Worm (Caenorhabditis elegans): ENCODE results near the gene H12C20.7.

- no peak for TF ChIP-seq mdl-1 (tag; optimal IDR thresholded peaks at IDR 0.05)
- no peak for TF ChIP-seq ztf-11 (tag; optimal IDR thresholded peaks at IDR 0.05)
- TF ChIP-seq ama-1 (optimal IDR thresholded peaks at IDR 0.05), result no peak
- no peak for TF ChIP-seq nhr-12 (tag; optimal IDR thresholded peaks at IDR 0.05)
- TF ChIP-seq jun-1 (tag; optimal IDR thresholded peaks at IDR 0.05), result no peak
- TF ChIP-seq nhr-11 (tag; optimal IDR thresholded peaks at IDR 0.05), result no peak
- no peak for TF ChIP-seq sea-2 (GFP tag; optimal IDR thresholded peaks at IDR 0.05)
- TF ChIP-seq nfya-1 (tag; optimal IDR thresholded peaks at IDR 0.05; ENCODE audit: insufficient read depth), result no peak
- no peak for TF ChIP-seq elt-1 (tag; optimal IDR thresholded peaks at IDR 0.05)
- peak; percentile 47 for TF ChIP-seq pha-4 (tag; optimal IDR thresholded peaks at IDR 0.05)
- TF ChIP-seq pqm-1 (tag; optimal IDR thresholded peaks at IDR 0.05), result peak; percentile 77
- no peak for TF ChIP-seq snpc-4 (tag; optimal IDR thresholded peaks at IDR 0.05)
These were observed 31.7 kb upstream of the H12C20.7 start, which contains the start of gene dhs-20 for ce11 chrV:11604484-11604883.
